Worm (Caenorhabditis elegans): ENCODE measurements around the gene C10C6.3.
A peak's percentile ranks its signal among the peaks of the same experiment; 100 is the strongest.

Gene C10C6.3

DNA sequence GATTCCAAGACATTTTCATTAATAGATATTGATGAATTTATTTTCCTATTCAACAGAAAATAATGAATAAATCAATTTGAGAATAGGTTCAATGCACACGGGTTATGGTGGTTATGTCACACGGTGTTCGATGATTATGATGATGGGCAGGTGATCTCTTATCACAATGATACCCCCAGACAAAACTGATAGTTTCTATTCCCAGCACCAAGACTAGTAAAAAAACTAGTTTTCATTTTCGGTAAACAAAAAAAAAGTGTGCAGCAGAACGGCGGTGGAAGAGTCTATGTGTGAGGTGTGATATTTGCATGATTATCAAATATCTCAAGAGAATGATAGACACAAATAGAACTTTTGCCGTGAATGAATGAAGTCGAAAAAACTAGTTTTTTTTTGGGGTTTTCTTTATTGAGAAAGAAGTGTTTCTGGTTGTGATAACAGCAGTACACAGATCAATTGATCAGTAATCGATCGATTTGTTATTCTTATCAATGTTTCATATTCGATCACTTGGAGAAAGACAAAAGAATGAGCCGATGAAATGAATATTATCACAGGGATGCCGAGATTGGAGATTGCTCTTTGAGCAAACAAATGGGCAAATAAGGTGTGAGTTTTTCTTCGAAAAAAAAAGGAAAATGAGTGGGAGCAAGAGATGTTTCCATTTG is 23.0 kb upstream of the C10C6.3 start:
- TF ChIP-seq tbx-11 (GFP tag; IDR thresholded peaks at IDR 0.05) = no peak
- TF ChIP-seq ceh-13 (GFP tag; optimal IDR thresholded peaks at IDR 0.05) = no peak

DNA sequence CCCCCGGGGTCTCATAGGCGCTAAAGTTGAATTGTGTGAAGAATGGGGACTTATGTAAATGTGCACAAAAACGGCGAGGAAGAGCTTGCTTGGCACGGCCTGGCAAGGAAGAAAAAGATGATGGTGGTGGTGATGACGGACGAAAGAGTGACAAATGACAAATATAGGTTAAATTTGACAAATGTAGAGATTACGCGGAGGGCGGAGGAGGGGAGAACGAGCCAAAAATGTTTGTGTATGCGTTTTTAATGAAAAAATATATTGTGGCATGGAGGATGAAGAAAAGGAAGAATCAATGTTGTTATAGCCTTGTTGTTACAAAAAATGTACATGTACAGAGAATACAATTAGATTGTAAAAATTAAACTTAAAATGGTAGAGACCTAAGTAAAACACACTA is 21.8 kb upstream of the C10C6.3 start:
- TF ChIP-seq hnd-1 (tag; optimal IDR thresholded peaks at IDR 0.05) (no peak), ceh-13 (GFP tag; optimal IDR thresholded peaks at IDR 0.05) (no peak), scrt-1 (GFP tag; IDR thresholded peaks at IDR 0.05) (no peak), sea-1 (GFP tag; conservative IDR thresholded peaks at IDR 0.05) (no peak), tra-4 (tag; optimal IDR thresholded peaks at IDR 0.05) (no peak), F13C5.2 (tag; optimal IDR thresholded peaks at IDR 0.05) (no peak)

DNA sequence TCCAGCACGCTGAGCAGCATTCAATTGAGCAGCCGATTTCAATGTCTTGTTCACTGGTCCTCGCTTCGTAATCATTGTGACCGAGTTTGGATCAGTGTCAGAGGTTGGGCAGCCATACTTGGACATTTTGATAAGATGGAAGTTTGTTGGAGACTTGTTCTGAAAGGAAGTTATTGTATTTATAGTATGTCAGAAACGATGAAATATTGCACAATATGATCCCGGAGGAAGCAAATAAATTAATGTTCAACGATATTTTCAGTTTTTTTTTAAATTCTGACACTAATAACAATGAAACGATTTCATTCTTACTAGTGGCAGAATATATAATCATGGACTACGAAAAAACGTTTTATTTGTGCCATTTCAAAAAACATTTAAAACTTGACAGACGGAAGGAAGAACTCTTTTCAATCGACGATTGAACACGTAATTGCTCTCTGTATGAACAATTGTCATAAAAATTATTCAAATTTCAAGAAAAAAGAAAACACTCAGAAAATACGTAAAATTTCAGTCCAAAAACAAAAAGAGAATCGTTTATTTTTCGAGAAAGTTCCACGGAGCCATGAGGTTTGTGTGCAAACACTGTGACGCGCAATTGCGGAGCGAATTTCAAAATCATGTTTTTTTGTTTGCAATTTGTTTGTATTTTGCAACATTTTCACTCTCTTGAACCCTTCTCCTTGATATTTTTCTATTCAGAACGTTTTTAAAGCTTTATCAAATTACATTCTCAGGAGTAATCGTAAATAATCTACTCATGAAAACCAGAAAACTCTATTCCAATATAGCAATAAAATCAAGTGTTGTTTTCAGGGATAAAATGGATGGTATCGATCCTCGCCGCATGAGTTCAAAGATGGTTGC is 15.2 kb upstream of the C10C6.3 start, which contains the start of the genes mbf-1 and nse-4:
TSS of gene mbf-1 (minus strand) at position 343 of the 870 bp plus-strand sequence.
TSS of gene nse-4 (plus strand) at position 820 of the 870 bp plus-strand sequence.
- TF ChIP-seq ceh-36 (tag; optimal IDR thresholded peaks at IDR 0.05) = no peak
- TF ChIP-seq F13C5.2 (tag; optimal IDR thresholded peaks at IDR 0.05) = peak; percentile 57

DNA sequence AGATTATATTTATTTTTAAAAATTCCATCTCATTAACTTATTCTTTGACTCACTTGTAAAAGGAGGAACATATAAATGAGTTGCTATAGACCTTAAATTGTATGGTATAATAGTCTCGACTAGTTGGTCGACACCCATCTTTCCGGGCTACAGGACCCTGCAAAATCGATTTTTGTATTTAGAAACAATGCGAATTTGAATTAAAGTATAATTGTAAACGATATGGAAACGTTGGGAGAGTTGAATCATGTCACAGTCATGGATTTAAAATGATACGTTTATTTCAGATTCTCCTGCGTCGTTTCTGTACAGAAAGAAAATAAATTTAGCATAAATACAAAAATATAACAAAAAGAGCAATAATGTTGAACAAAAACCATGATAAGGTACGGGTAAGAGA is 14.1 kb upstream of the C10C6.3 start, which contains the start of gene catp-8:
TSS of gene catp-8 (minus strand) at position 157 of the 400 bp plus-strand sequence.
- TF ChIP-seq pes-1 (GFP tag; IDR thresholded peaks at IDR 0.05) = no peak
- no peak for TF ChIP-seq hnd-1 (tag; optimal IDR thresholded peaks at IDR 0.05)
- no peak for TF ChIP-seq ceh-13 (GFP tag; optimal IDR thresholded peaks at IDR 0.05)
- TF ChIP-seq hmbx-1 (tag; optimal IDR thresholded peaks at IDR 0.05) = no peak
- TF ChIP-seq tbx-11 (GFP tag; IDR thresholded peaks at IDR 0.05) = no peak
- no peak for TF ChIP-seq tra-4 (tag; optimal IDR thresholded peaks at IDR 0.05)
- TF ChIP-seq ceh-36 (tag; optimal IDR thresholded peaks at IDR 0.05) = no peak
- no peak for TF ChIP-seq ets-7 (tag; optimal IDR thresholded peaks at IDR 0.05)
- TF ChIP-seq aly-1 (tag; optimal IDR thresholded peaks at IDR 0.05) = no peak

DNA sequence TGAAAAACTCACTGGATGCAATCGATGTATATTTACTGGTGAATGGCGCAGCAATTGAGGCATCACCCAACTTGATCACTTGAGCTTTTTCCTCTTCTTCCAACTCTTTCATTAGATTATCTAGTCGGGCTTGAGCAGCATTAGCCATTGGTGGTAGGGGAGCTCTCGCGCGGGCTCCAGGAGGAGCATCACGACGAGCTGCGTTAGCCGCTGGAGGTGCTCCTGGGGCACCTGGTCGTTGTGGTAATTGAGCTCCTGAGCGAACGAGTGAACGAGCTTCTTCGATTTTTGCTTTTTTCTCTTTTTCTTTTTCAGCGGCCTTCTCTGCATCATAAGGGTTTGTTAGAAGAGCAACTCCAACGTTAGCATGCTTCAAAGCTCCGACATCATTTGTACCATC is 10.1 kb upstream of the C10C6.3 start:
- no peak for TF ChIP-seq ceh-36 (tag; optimal IDR thresholded peaks at IDR 0.05)
- TF ChIP-seq flt-1 (GFP tag; IDR thresholded peaks at IDR 0.05) = no peak

DNA sequence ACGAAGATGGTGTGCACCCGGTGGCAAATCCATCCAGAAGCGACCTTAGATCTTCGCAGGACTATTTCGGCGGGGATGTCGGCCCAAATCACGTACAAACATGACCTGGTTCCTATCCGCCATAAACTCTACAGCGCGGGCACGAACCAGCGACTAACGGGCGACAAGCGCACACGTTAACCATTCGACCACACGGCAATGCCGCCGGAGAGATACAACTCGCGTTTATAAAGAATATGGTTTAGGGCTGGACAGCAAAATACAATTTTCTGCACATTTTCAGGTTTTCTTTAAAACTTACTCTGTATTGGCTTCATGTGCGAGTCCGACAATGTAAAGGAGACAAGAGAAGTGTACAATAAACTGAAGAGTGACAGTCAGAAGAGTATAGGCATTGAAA is 9.0 kb upstream of the C10C6.3 start:
- TF ChIP-seq tra-4 (tag; optimal IDR thresholded peaks at IDR 0.05) = peak; percentile 62
- TF ChIP-seq ama-1 (optimal IDR thresholded peaks at IDR 0.05) = peak; percentile 65
- peak; percentile 97 for TF ChIP-seq hmg-4 (GFP tag; optimal IDR thresholded peaks at IDR 0.05)
- peak; percentile 97 for TF ChIP-seq tbx-11 (GFP tag; IDR thresholded peaks at IDR 0.05)
- peak; percentile 95 for TF ChIP-seq aly-1 (tag; optimal IDR thresholded peaks at IDR 0.05)
- peak; percentile 95 for TF ChIP-seq F13C5.2 (tag; optimal IDR thresholded peaks at IDR 0.05)
- peak; percentile 91 for TF ChIP-seq flt-1 (GFP tag; IDR thresholded peaks at IDR 0.05)
- peak; percentile 95 for TF ChIP-seq tbx-37 (GFP tag; conservative IDR thresholded peaks at IDR 0.05)
- peak; percentile 87 for TF ChIP-seq hnd-1 (tag; optimal IDR thresholded peaks at IDR 0.05)
- TF ChIP-seq sea-1 (GFP tag; conservative IDR thresholded peaks at IDR 0.05) = peak; percentile 96
- TF ChIP-seq ceh-36 (tag; optimal IDR thresholded peaks at IDR 0.05) = peak; percentile 93
- peak; percentile 94 for TF ChIP-seq scrt-1 (GFP tag; IDR thresholded peaks at IDR 0.05)
- TF ChIP-seq B0310.2 (tag; optimal IDR thresholded peaks at IDR 0.05) = peak; percentile 92
- TF ChIP-seq ceh-13 (GFP tag; optimal IDR thresholded peaks at IDR 0.05) = peak; percentile 84
- TF ChIP-seq ets-7 (tag; optimal IDR thresholded peaks at IDR 0.05) = peak; percentile 86
- TF ChIP-seq hmbx-1 (tag; optimal IDR thresholded peaks at IDR 0.05) = peak; percentile 92
- peak; percentile 95 for TF ChIP-seq pes-1 (GFP tag; IDR thresholded peaks at IDR 0.05)

DNA sequence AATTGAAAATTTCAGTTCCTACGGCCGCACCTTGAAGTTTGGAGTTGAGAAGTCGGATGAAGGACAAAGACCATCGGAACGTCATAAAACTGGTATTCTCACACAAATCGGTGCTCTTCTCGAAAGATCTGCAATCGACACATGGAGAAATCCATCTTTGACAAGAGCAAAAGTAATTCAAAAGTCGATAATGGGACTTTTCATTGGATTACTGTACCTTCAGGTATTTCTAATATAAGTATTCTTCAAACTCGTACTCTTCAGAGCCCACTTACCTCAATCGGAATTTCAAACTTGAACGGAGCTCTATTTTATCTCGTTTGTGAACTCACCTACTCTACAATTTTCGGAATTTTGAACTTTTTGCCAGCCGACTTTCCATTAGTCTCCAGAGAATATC is 7.0 kb upstream of the C10C6.3 start:
- no peak for TF ChIP-seq sea-1 (GFP tag; conservative IDR thresholded peaks at IDR 0.05)
- TF ChIP-seq hnd-1 (tag; optimal IDR thresholded peaks at IDR 0.05) = no peak
- TF ChIP-seq tra-4 (tag; optimal IDR thresholded peaks at IDR 0.05) = no peak
- no peak for TF ChIP-seq scrt-1 (GFP tag; IDR thresholded peaks at IDR 0.05)
- TF ChIP-seq F13C5.2 (tag; optimal IDR thresholded peaks at IDR 0.05) = no peak
- no peak for TF ChIP-seq tbx-37 (GFP tag; conservative IDR thresholded peaks at IDR 0.05)
- no peak for TF ChIP-seq flt-1 (GFP tag; IDR thresholded peaks at IDR 0.05)
- no peak for TF ChIP-seq ets-7 (tag; optimal IDR thresholded peaks at IDR 0.05)
- no peak for TF ChIP-seq hmg-4 (GFP tag; optimal IDR thresholded peaks at IDR 0.05)
- TF ChIP-seq ceh-36 (tag; optimal IDR thresholded peaks at IDR 0.05) = no peak
- no peak for TF ChIP-seq aly-1 (tag; optimal IDR thresholded peaks at IDR 0.05)
- TF ChIP-seq tbx-11 (GFP tag; IDR thresholded peaks at IDR 0.05) = no peak
- no peak for TF ChIP-seq B0310.2 (tag; optimal IDR thresholded peaks at IDR 0.05)
- TF ChIP-seq ceh-13 (GFP tag; optimal IDR thresholded peaks at IDR 0.05) = no peak
- TF ChIP-seq ama-1 (optimal IDR thresholded peaks at IDR 0.05) = no peak
- no peak for TF ChIP-seq pes-1 (GFP tag; IDR thresholded peaks at IDR 0.05)
- TF ChIP-seq hmbx-1 (tag; optimal IDR thresholded peaks at IDR 0.05) = no peak

All from whole organism, early embryonic.